Worm (Caenorhabditis elegans): ENCODE measurements around the gene fat-2.
A peak's percentile ranks its signal among the peaks of the same experiment; 100 is the strongest.

Gene fat-2

DNA sequence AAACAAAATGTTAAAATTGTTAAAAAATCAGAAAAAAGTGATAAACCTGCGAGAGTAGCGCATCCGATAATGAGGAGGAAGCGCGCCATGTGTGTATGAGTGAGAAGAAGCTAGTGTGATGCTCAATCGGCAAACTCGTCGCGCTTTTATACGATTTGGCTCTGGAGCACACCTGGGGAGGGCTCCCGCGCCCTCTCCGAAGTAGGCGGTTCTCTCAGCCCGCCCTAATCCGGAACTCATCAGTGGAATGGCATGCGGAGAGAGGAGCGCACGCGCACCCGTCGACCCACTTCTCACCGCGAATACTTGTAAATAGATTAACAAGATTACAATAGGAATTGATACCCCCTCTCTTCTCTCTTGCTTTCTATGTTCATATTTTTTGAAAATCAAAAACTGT, 7.6 kb downstream of the fat-2 start, which contains the start of gene pqn-74:
Gene pqn-74 (minus strand): TSS at position 122 of the 400 bp plus-strand sequence.
- TF ChIP-seq ZK546.5 (tag; optimal IDR thresholded peaks at IDR 0.05) (no peak), vab-7 (GFP tag; IDR thresholded peaks at IDR 0.05) (no peak), set-16 (GFP tag; IDR thresholded peaks at IDR 0.05) (peak; percentile 85), F10B5.3 (tag; optimal IDR thresholded peaks at IDR 0.05) (no peak), nhr-237 (tag; optimal IDR thresholded peaks at IDR 0.05) (no peak)

DNA sequence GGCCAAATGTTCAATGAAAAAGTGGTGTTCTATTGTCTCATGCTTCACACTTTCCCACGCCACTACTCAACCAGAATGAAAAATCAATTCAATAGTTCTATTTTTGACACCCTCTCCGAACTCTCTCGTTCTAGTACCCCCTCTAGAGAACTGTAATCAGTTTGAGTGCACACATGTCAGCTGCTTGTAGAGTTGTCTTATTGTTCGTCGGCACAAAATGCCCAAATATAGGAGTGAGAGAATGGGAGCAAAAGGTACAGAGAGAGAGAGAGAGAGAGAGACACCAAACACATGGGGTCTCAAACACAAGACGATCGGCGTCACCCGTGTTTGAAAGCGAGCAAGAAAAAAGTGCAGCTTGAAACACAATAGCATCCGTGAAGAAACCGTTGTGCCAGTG, 10.6 kb downstream of the fat-2 start:
- TF ChIP-seq mdl-1 (tag; optimal IDR thresholded peaks at IDR 0.05) (no peak), attf-4 (tag; optimal IDR thresholded peaks at IDR 0.05) (no peak), lim-7 (GFP tag; IDR thresholded peaks at IDR 0.05) (no peak), madf-5 (GFP tag; IDR thresholded peaks at IDR 0.05) (no peak), F10B5.3 (tag; optimal IDR thresholded peaks at IDR 0.05) (no peak), gei-8 (GFP tag; optimal IDR thresholded peaks at IDR 0.05) (no peak), ceh-44 (GFP tag; IDR thresholded peaks at IDR 0.05) (no peak), fkh-10 (GFP tag; optimal IDR thresholded peaks at IDR 0.05) (no peak), lir-3 (tag; optimal IDR thresholded peaks at IDR 0.05) (no peak), madf-9 (GFP tag; conservative IDR thresholded peaks at IDR 0.05) (no peak), ceh-82 (tag; optimal IDR thresholded peaks at IDR 0.05) (no peak), zip-11 (GFP tag; IDR thresholded peaks at IDR 0.05) (no peak), tag-97 (GFP tag; IDR thresholded peaks at IDR 0.05) (no peak), dmd-9 (GFP tag; IDR thresholded peaks at IDR 0.05) (no peak), mep-1 (tag; optimal IDR thresholded peaks at IDR 0.05) (no peak), zfp-3 (GFP tag; conservative IDR thresholded peaks at IDR 0.05) (no peak), spr-3 (GFP tag; optimal IDR thresholded peaks at IDR 0.05) (no peak), dve-1 (tag; optimal IDR thresholded peaks at IDR 0.05; ENCODE audit: insufficient read depth) (peak; percentile 41), ztf-7 (tag; optimal IDR thresholded peaks at IDR 0.05) (no peak), F44E2.7 (GFP tag; IDR thresholded peaks at IDR 0.05) (no peak), ceh-62 (tag; optimal IDR thresholded peaks at IDR 0.05) (no peak), mdt-29 (GFP tag; IDR thresholded peaks at IDR 0.05) (no peak), skn-1 (tag; optimal IDR thresholded peaks at IDR 0.05) (no peak), lsy-2 (tag; optimal IDR thresholded peaks at IDR 0.05) (no peak), pqm-1 (tag; optimal IDR thresholded peaks at IDR 0.05) (peak; percentile 11), zag-1 (tag; optimal IDR thresholded peaks at IDR 0.05) (no peak), dpl-1 (GFP tag; optimal IDR thresholded peaks at IDR 0.05) (no peak), daf-19 (GFP tag; conservative IDR thresholded peaks at IDR 0.05) (no peak), snpc-4 (tag; optimal IDR thresholded peaks at IDR 0.05) (no peak), dmd-6 (GFP tag; IDR thresholded peaks at IDR 0.05) (peak; percentile 53), nhr-6 (tag; optimal IDR thresholded peaks at IDR 0.05) (no peak), vab-7 (GFP tag; IDR thresholded peaks at IDR 0.05) (no peak), lin-29 (GFP tag; IDR thresholded peaks at IDR 0.05) (no peak), nhr-77 (tag; optimal IDR thresholded peaks at IDR 0.05) (peak; percentile 0), hif-1 (tag; optimal IDR thresholded peaks at IDR 0.05) (peak in 1 of 2 experiments; percentile 27), Y5F2A.4 (GFP tag; optimal IDR thresholded peaks at IDR 0.05) (no peak), saeg-2 (GFP tag; IDR thresholded peaks at IDR 0.05) (no peak), cey-2 (tag; optimal IDR thresholded peaks at IDR 0.05; ENCODE audit: borderline replicate concordance, insufficient read depth) (no peak), lin-39 (tag; optimal IDR thresholded peaks at IDR 0.05) (no peak), T20F7.1 (GFP tag; optimal IDR thresholded peaks at IDR 0.05) (no peak), pha-4 (GFP tag; IDR thresholded peaks at IDR 0.05) (no peak), pha-4 (tag; optimal IDR thresholded peaks at IDR 0.05) (no peak), nhr-111 (GFP tag; optimal IDR thresholded peaks at IDR 0.05) (no peak), R02D3.7 (tag; optimal IDR thresholded peaks at IDR 0.05) (no peak), spr-1 (tag; optimal IDR thresholded peaks at IDR 0.05) (no peak), daf-12 (tag; optimal IDR thresholded peaks at IDR 0.05) (no peak), set-16 (GFP tag; IDR thresholded peaks at IDR 0.05) (no peak), D1046.2 (GFP tag; IDR thresholded peaks at IDR 0.05) (no peak)

All from whole organism, L4 larva.